Worm (Caenorhabditis elegans) whole organism, mixed stage, embryonic: Measurements from ENCODE around the gene C38C6.3.
A peak's percentile ranks its signal among the peaks of the same experiment; 100 is the strongest.

Experiments used
- M03D4.4 ChIP-seq: sonication (generic microtip); optimal IDR thresholded peaks from 2 replicates; lab custom pipeline; 2017; ENCODE audit warnings: mild to moderate bottlenecking, missing genetic modification characterization, missing compliant biosample characterization
- bed-3 ChIP-seq: fragments of 200-800 bp; sonication (Bioruptor generic); optimal IDR thresholded peaks from 3 replicates; lab custom pipeline; 2018; ENCODE audit warnings: mild to moderate bottlenecking, missing genetic modification characterization, moderate library complexity, missing compliant biosample characterization
- blmp-1 ChIP-seq: fragments of 150-350 bp; optimal IDR thresholded peaks from 2 replicates; lab custom pipeline; 2014; ENCODE audit warnings: missing biosample characterization, missing genetic modification characterization
- ceh-39 ChIP-seq: fragments of 150-350 bp; optimal IDR thresholded peaks from 2 replicates; lab custom pipeline; 2014; ENCODE audit warnings: missing biosample characterization, missing genetic modification characterization
- ceh-83 ChIP-seq: fragments of 200-800 bp; sonication (Bioruptor generic); optimal IDR thresholded peaks from 2 replicates; lab custom pipeline; 2018; ENCODE audit warnings: mild to moderate bottlenecking, missing genetic modification characterization, missing compliant biosample characterization
- ces-1 ChIP-seq: fragments of 150-350 bp; optimal IDR thresholded peaks from 2 replicates; lab custom pipeline; 2014; ENCODE audit warnings: missing biosample characterization, missing genetic modification reagents, missing genetic modification characterization
- cnd-1 ChIP-seq: fragments of 200-800 bp; sonication (Bioruptor generic); optimal IDR thresholded peaks from 2 replicates; lab custom pipeline; 2018; ENCODE audit warnings: mild to moderate bottlenecking, missing genetic modification characterization, missing compliant biosample characterization
- drap-1 ChIP-seq: fragments of 200-800 bp; sonication (Bioruptor generic); optimal IDR thresholded peaks from 3 replicates; lab custom pipeline; 2018; ENCODE audit warnings: mild to moderate bottlenecking, missing genetic modification characterization, missing compliant biosample characterization
- elt-1 ChIP-seq: sonication (generic microtip); optimal IDR thresholded peaks from 2 replicates; lab custom pipeline; 2017; ENCODE audit warnings: missing genetic modification characterization, mild to moderate bottlenecking, missing compliant biosample characterization, antibody characterized with exemption, moderate library complexity, borderline replicate concordance; ENCODE audit not compliant: insufficient read depth
- elt-3 ChIP-seq: fragments of 150-350 bp; optimal IDR thresholded peaks from 2 replicates; lab custom pipeline; 2014; ENCODE audit warnings: missing biosample characterization, missing genetic modification characterization
- flh-1 ChIP-seq: fragments of 200-800 bp; sonication (Bioruptor generic); optimal IDR thresholded peaks from 2 replicates; lab custom pipeline; 2018; ENCODE audit warnings: mild to moderate bottlenecking, missing genetic modification characterization, moderate library complexity, missing compliant biosample characterization
- ham-2 ChIP-seq: fragments of 200-800 bp; sonication (Bioruptor generic); optimal IDR thresholded peaks from 2 replicates; lab custom pipeline; 2018; ENCODE audit warnings: mild to moderate bottlenecking, missing genetic modification characterization, missing compliant biosample characterization
- hlh-1 ChIP-seq: fragments of 150-350 bp; optimal IDR thresholded peaks from 2 replicates; lab custom pipeline; 2014; ENCODE audit warnings: missing biosample characterization, missing genetic modification reagents, missing genetic modification characterization
- lin-32 ChIP-seq: fragments of 200-800 bp; sonication (Bioruptor generic); optimal IDR thresholded peaks from 2 replicates; lab custom pipeline; 2018; ENCODE audit warnings: mild to moderate bottlenecking, missing genetic modification characterization, missing compliant biosample characterization
- mab-5 ChIP-seq: fragments of 150-350 bp; optimal IDR thresholded peaks from 2 replicates; lab custom pipeline; 2014; ENCODE audit warnings: missing biosample characterization, missing genetic modification characterization
- nhr-2 ChIP-seq: fragments of 150-350 bp; optimal IDR thresholded peaks from 2 replicates; lab custom pipeline; 2014; ENCODE audit warnings: missing biosample characterization, missing genetic modification characterization
- nhr-237 ChIP-seq: fragments of 150-350 bp; optimal IDR thresholded peaks from 2 replicates; lab custom pipeline; 2014; ENCODE audit warnings: missing biosample characterization, missing genetic modification characterization
- sem-2 ChIP-seq: fragments of 200-800 bp; sonication (Bioruptor generic); optimal IDR thresholded peaks from 2 replicates; lab custom pipeline; 2018; ENCODE audit warnings: mild to moderate bottlenecking, missing genetic modification characterization, missing compliant biosample characterization
- snpc-4 ChIP-seq: fragments of 150-350 bp; optimal IDR thresholded peaks from 2 replicates; lab custom pipeline; 2014; ENCODE audit warnings: missing biosample characterization, missing genetic modification characterization
- tbx-8 ChIP-seq: fragments of 200-800 bp; sonication (Bioruptor generic); optimal IDR thresholded peaks from 2 replicates; lab custom pipeline; 2018; ENCODE audit warnings: mild to moderate bottlenecking, missing genetic modification characterization, moderate library complexity, missing compliant biosample characterization
- unc-39 ChIP-seq: fragments of 150-350 bp; optimal IDR thresholded peaks from 2 replicates; lab custom pipeline; 2014; ENCODE audit warnings: missing biosample characterization, missing genetic modification characterization
- unc-62 ChIP-seq: fragments of 150-350 bp; optimal IDR thresholded peaks from 2 replicates; lab custom pipeline; 2014; ENCODE audit warnings: missing biosample characterization, missing genetic modification reagents, missing genetic modification characterization
- zip-8 ChIP-seq: fragments of 150-350 bp; optimal IDR thresholded peaks from 2 replicates; lab custom pipeline; 2014; ENCODE audit warnings: missing biosample characterization, missing genetic modification characterization
- ztf-11 ChIP-seq: fragments of 150-350 bp; optimal IDR thresholded peaks from 2 replicates; lab custom pipeline; 2014; ENCODE audit warnings: missing biosample characterization, missing genetic modification characterization

Gene C38C6.3

ce11 chrII:14672095-14672494 lies 39.2 kb downstream of the C38C6.3 start:
- TF ChIP-seq sem-2 (GFP tag; lab: Kevin White, UChicago) (no peak), unc-62 (GFP tag; lab: Kevin White, UChicago) (no peak), nhr-237 (tag; lab: Kevin White, UChicago) (no peak), elt-3 (tag; lab: Kevin White, UChicago) (no peak), elt-1 (tag; lab: Kevin White, UChicago) (no peak), lin-32 (GFP tag; lab: Kevin White, UChicago) (no peak), unc-39 (tag; lab: Kevin White, UChicago) (no peak), drap-1 (GFP tag; lab: Kevin White, UChicago) (no peak), snpc-4 (tag; lab: Kevin White, UChicago) (no peak)

ce11 chrII:14673636-14674035 lies 40.7 kb downstream of the C38C6.3 start:
- TF ChIP-seq cnd-1 (tag; lab: Kevin White, UChicago) = no peak
- no peak for TF ChIP-seq ceh-39 (tag; lab: Kevin White, UChicago)
- peak; percentile 26 for TF ChIP-seq ham-2 (GFP tag; lab: Kevin White, UChicago)

- TF ChIP-seq hlh-1 (tag; lab: Kevin White, UChicago) (no peak), elt-1 (tag; lab: Kevin White, UChicago) (no peak), ceh-83 (GFP tag; lab: Kevin White, UChicago) (no peak), unc-62 (GFP tag; lab: Kevin White, UChicago) (no peak), blmp-1 (tag; lab: Kevin White, UChicago) (no peak), flh-1 (GFP tag; lab: Kevin White, UChicago) (no peak), nhr-2 (tag; lab: Kevin White, UChicago) (no peak), ham-2 (GFP tag; lab: Kevin White, UChicago) (peak; percentile 46), ces-1 (peak; percentile 44), elt-3 (tag; lab: Kevin White, UChicago) (no peak), tbx-8 (no peak)
- TF ChIP-seq, all 35 proteins: peak for 2
These were observed 45.2 kb downstream of the C38C6.3 start, which contains the start of gene hhat-1 for ce11 chrII:14678157-14678556. TSS of gene hhat-1 (plus strand) at chrII:14678457.

ce11 chrII:14683646-14684045 lies 50.7 kb downstream of the C38C6.3 start:
- TF ChIP-seq elt-3 (tag; lab: Kevin White, UChicago) (no peak), ceh-39 (tag; lab: Kevin White, UChicago) (no peak), flh-1 (GFP tag; lab: Kevin White, UChicago) (no peak), elt-1 (tag; lab: Kevin White, UChicago) (no peak), ztf-11 (tag; lab: Kevin White, UChicago) (no peak), zip-8 (tag; lab: Kevin White, UChicago) (no peak), cnd-1 (tag; lab: Kevin White, UChicago) (no peak), bed-3 (no peak), M03D4.4 (tag; lab: Kevin White, UChicago) (no peak), drap-1 (GFP tag; lab: Kevin White, UChicago) (no peak), mab-5 (tag; lab: Kevin White, UChicago) (no peak)
